Worm (Caenorhabditis elegans) whole organism, mixed stage, embryonic: ENCODE measurements around the gene lgc-20.

Experiments
- ceh-83 ChIP-seq: fragments of 200-800 bp; sonication (Bioruptor generic); optimal IDR thresholded peaks from 2 replicates; lab custom pipeline; 2018; ENCODE audit warnings: mild to moderate bottlenecking, missing genetic modification characterization, missing compliant biosample characterization
- elt-1 ChIP-seq: sonication (generic microtip); optimal IDR thresholded peaks from 2 replicates; lab custom pipeline; 2017; ENCODE audit warnings: missing genetic modification characterization, mild to moderate bottlenecking, missing compliant biosample characterization, antibody characterized with exemption, moderate library complexity, borderline replicate concordance; ENCODE audit not compliant: insufficient read depth
- mab-5 ChIP-seq: fragments of 150-350 bp; optimal IDR thresholded peaks from 2 replicates; lab custom pipeline; 2014; ENCODE audit warnings: missing biosample characterization, missing genetic modification characterization
- mep-1 ChIP-seq: fragments of 150-350 bp; optimal IDR thresholded peaks from 2 replicates; lab custom pipeline; 2017; ENCODE audit warnings: missing biosample characterization, missing genetic modification reagents, missing genetic modification characterization, inconsistent platforms
- nhr-12 ChIP-seq: fragments of 150-350 bp; optimal IDR thresholded peaks from 2 replicates; lab custom pipeline; 2014; ENCODE audit warnings: missing biosample characterization, missing genetic modification characterization
- nhr-28 ChIP-seq: fragments of 150-350 bp; optimal IDR thresholded peaks from 2 replicates; lab custom pipeline; 2014; ENCODE audit warnings: missing biosample characterization, missing genetic modification characterization
- sem-2 ChIP-seq: fragments of 200-800 bp; sonication (Bioruptor generic); optimal IDR thresholded peaks from 2 replicates; lab custom pipeline; 2018; ENCODE audit warnings: mild to moderate bottlenecking, missing genetic modification characterization, missing compliant biosample characterization

ce11 chrII:11386950-11387349 is 43.5 kb upstream of the lgc-20 start:
- TF ChIP-seq nhr-28 (tag; lab: Kevin White, UChicago), result no peak
- no peak for TF ChIP-seq mep-1 (tag; lab: Kevin White, UChicago)
- no peak for TF ChIP-seq elt-1 (tag; lab: Kevin White, UChicago)
- TF ChIP-seq mab-5 (tag; lab: Kevin White, UChicago), result no peak
- no peak for TF ChIP-seq nhr-12 (tag; lab: Kevin White, UChicago)
- no peak for TF ChIP-seq ceh-83
- TF ChIP-seq sem-2, result no peak
